Worm (Caenorhabditis elegans): ENCODE data around the gene suds-3.

- TF ChIP-seq ama-1 (optimal IDR thresholded peaks at IDR 0.05): no peak
- TF ChIP-seq che-1 (tag; optimal IDR thresholded peaks at IDR 0.05): no peak
Measured at ce11 chrV:9930612-9931065, at the start of gene suds-3, which contains the start of gene rmh-2.
